Worm (Caenorhabditis elegans): Measurements from ENCODE around the gene tos-1.

Gene tos-1

DNA sequence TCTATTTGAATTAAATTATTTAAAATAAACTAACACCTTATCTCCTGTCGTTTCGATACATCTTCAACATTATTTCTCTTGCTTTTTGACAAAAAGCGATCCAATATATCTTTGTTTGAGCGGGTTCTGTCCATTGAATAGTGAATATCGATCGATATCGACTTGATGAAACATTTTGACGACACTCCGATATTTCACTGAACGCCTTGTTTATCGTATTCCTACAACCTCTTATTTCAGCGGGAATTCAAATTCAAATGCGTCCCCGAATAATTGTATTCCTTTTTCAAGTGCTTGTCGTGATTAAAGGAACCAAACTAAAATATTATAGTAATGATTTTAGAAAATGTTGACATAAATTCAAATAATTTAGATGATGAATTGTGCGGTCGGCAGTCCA, 2.8 kb upstream of the tos-1 start, which contains the start of the genes K07B1.7 and try-5 (continued):
- no peak for TF ChIP-seq eor-1 (tag; optimal IDR thresholded peaks at IDR 0.05)
- no peak for TF ChIP-seq ZK546.5 (tag; optimal IDR thresholded peaks at IDR 0.05)
- TF ChIP-seq nfya-1 (tag; optimal IDR thresholded peaks at IDR 0.05; ENCODE audit: insufficient read depth) = peak; percentile 82
- TF ChIP-seq tbx-2 (tag; optimal IDR thresholded peaks at IDR 0.05) = no peak
- TF ChIP-seq unc-62 (GFP tag; optimal IDR thresholded peaks at IDR 0.05) = no peak
- no peak for TF ChIP-seq ztf-11 (tag; optimal IDR thresholded peaks at IDR 0.05)
- TF ChIP-seq lin-39 (tag; optimal IDR thresholded peaks at IDR 0.05) = peak; percentile 12
- TF ChIP-seq nhr-28 (tag; optimal IDR thresholded peaks at IDR 0.05) = no peak
- TF ChIP-seq nhr-23 (tag; optimal IDR thresholded peaks at IDR 0.05) = no peak
- no peak for TF ChIP-seq ceh-82 (tag; optimal IDR thresholded peaks at IDR 0.05)
- no peak for TF ChIP-seq daf-12 (tag; optimal IDR thresholded peaks at IDR 0.05)
- TF ChIP-seq nhr-43 (tag; optimal IDR thresholded peaks at IDR 0.05; ENCODE audit: poor library complexity, severe bottlenecking) = no peak
- no peak for TF ChIP-seq fos-1 (tag; optimal IDR thresholded peaks at IDR 0.05)
- no peak for TF ChIP-seq jun-1 (tag; optimal IDR thresholded peaks at IDR 0.05)

DNA sequence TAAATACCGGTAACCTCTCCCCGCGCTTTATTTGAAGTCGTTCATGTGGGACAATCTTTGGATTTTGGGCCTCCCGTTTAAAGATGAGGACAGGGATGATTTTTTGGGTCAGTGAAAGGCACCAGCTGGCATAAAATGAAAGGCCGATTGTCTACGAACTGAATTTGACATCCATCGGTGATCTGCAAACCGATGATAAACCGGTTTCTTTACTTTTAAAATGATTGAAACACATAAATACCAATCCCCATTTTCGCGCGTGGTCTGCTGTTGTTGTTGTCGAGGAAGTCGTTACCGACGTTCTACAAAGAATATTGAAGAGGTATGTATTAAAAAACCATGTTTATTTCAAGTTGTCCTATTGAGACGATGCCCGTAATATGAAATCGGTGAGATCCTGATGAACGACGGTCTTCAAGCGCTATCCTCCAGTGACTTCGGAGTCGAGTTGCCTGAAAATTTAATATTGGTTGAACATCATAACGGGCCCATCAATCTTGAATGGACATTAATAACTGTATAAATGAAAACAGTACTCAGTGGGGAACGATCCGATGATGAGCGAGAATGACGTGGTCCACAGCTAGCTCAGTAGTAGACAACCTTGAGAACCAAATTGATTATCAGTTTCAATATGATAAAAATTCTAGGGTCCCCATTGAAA, 906 bp downstream of the tos-1 start:
- TF ChIP-seq ama-1 (optimal IDR thresholded peaks at IDR 0.05) (peak; percentile 42), pha-4 (tag; optimal IDR thresholded peaks at IDR 0.05) (peak; percentile 17), nhr-43 (tag; optimal IDR thresholded peaks at IDR 0.05; ENCODE audit: poor library complexity, severe bottlenecking) (peak; percentile 25), nhr-76 (tag; optimal IDR thresholded peaks at IDR 0.05) (no peak), sea-2 (GFP tag; optimal IDR thresholded peaks at IDR 0.05) (no peak), egl-5 (tag; optimal IDR thresholded peaks at IDR 0.05) (no peak), zag-1 (tag; optimal IDR thresholded peaks at IDR 0.05) (no peak), lin-39 (tag; optimal IDR thresholded peaks at IDR 0.05) (peak; percentile 34)

DNA sequence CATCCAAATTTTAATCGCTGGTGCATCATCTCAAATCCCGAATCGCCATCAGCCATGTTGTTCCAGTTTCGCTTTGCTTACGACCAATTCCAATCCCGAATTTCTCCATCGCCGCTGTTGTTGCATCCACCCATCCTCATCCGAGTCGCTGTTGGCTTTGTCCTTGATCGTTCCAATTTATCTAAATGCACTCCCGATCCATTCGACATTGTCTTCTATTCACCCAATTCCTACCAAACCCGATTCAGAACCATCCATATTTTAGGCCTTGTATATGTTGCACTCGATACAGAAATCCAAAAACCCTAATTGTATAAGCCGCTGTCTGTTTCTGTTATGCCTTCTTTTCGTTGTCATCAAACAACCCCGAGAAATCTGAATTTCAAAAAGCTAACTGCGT, 3.7 kb downstream of the tos-1 start:
- TF ChIP-seq nfya-1 (tag; optimal IDR thresholded peaks at IDR 0.05; ENCODE audit: insufficient read depth) (no peak), nhr-25 (tag; optimal IDR thresholded peaks at IDR 0.05) (peak; percentile 47), zag-1 (tag; optimal IDR thresholded peaks at IDR 0.05) (no peak), nhr-237 (tag; optimal IDR thresholded peaks at IDR 0.05) (no peak), elt-2 (tag; optimal IDR thresholded peaks at IDR 0.05) (peak; percentile 3), nhr-43 (tag; optimal IDR thresholded peaks at IDR 0.05; ENCODE audit: poor library complexity, severe bottlenecking) (peak; percentile 28), mdl-1 (tag; optimal IDR thresholded peaks at IDR 0.05) (no peak), elt-1 (tag; optimal IDR thresholded peaks at IDR 0.05) (no peak)

- TF ChIP-seq nhr-23 (tag; optimal IDR thresholded peaks at IDR 0.05) = peak; percentile 49
- no peak for TF ChIP-seq lin-39 (tag; optimal IDR thresholded peaks at IDR 0.05)
- TF ChIP-seq elt-2 (tag; optimal IDR thresholded peaks at IDR 0.05) = peak; percentile 43
- TF ChIP-seq mdl-1 (tag; optimal IDR thresholded peaks at IDR 0.05) = no peak
- peak; percentile 45 for TF ChIP-seq nhr-25 (tag; optimal IDR thresholded peaks at IDR 0.05)
- TF ChIP-seq nhr-43 (tag; optimal IDR thresholded peaks at IDR 0.05; ENCODE audit: poor library complexity, severe bottlenecking) = peak; percentile 75
- peak; percentile 99 for TF ChIP-seq ama-1 (optimal IDR thresholded peaks at IDR 0.05)
- peak; percentile 78 for TF ChIP-seq lsy-12 (tag; optimal IDR thresholded peaks at IDR 0.05)
Measured at ce11 chrV:9338452-9338851, 5.6 kb downstream of the tos-1 start.

DNA sequence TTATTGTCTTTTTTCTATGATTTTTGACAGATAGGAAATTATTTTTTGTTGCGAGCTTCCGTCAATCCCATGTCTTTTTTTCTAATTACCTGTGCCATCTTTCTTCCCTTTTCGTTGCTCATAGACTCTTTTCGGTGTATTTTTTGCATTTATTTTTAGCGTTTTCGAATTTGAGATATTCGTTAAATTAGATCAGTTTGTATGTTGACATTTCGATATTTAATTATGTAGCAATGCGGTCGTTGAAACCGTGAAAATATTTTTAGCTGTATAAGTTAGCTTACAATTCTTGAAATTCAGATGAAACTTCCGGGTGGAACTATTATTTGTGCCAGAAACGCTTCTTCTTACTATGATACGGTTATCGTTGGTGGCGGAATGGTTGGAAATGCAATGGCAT, 7.5 kb downstream of the tos-1 start, which contains the start of gene coq-6:
Gene coq-6 (plus strand): TSS at position 301 of the 400 bp plus-strand sequence.
- no peak for TF ChIP-seq ceh-16 (tag; optimal IDR thresholded peaks at IDR 0.05)

DNA sequence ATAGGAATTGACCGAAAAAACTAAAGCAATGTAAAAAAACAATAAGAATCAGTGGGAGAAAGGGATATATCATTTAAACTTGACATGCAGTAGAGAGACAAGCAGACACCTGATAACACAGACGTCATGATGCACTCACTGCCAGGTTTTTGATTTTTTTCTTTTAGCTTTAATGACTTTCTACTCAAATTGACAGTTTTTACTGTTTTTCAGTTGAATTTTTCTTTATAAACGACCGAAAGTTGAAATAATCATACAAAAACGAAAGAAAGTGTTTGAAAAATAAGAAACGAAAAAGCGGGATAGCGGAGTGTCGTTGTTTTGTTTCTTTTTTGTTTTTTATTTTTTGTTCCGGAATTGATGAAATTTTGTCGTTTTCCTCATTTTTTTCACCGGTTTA, 9.8 kb downstream of the tos-1 start, which contains the start of gene ucp-4:
Gene ucp-4 (plus strand): TSS at position 83 of the 400 bp plus-strand sequence.
- no peak for TF ChIP-seq lin-15B (tag; optimal IDR thresholded peaks at IDR 0.05)
- TF ChIP-seq pha-4 (tag; optimal IDR thresholded peaks at IDR 0.05) = peak; percentile 25

Measured in whole organism, L3 larva.